Fruit fly (Drosophila melanogaster) whole organism, embryonic: Measurements from ENCODE around the gene CG15308.

Experiments used
- Adf1 ChIP-seq: fragments of 200-800 bp; sonication (Bioruptor generic); IDR thresholded peaks from 2 replicates; pipeline ENCODE4 v1.3.6; 2022; ENCODE audit warnings: missing biosample characterization, missing genetic modification characterization
- CG1024 ChIP-seq: fragments of 200-800 bp; sonication (Bioruptor generic); IDR thresholded peaks from 2 replicates; pipeline ENCODE4 v1.3.6; 2022; ENCODE audit warnings: missing biosample characterization, missing genetic modification characterization
- CG10654 ChIP-seq: fragments of 200-800 bp; sonication (Bioruptor generic); optimal IDR thresholded peaks from 2 replicates; lab custom pipeline; 2016; ENCODE audit warnings: missing biosample characterization, missing genetic modification characterization
- CG10959 ChIP-seq: fragments of 200-800 bp; sonication (Bioruptor generic); IDR thresholded peaks from 2 replicates; pipeline ENCODE4 v1.3.6; 2022; ENCODE audit warnings: missing biosample characterization, missing genetic modification characterization
- CG11504 ChIP-seq: fragments of 200-800 bp; sonication (Bioruptor generic); optimal IDR thresholded peaks from 3 replicates; lab custom pipeline; 2019; ENCODE audit warnings: missing biosample characterization, mild to moderate bottlenecking, missing genetic modification characterization, moderate library complexity
- CG14050 ChIP-seq: fragments of 200-800 bp; sonication (Bioruptor generic); IDR thresholded peaks from 3 replicates; pipeline ENCODE4 v1.3.6; 2022; ENCODE audit warnings: missing biosample characterization, missing genetic modification characterization
- CG14441 ChIP-seq: fragments of 200-800 bp; sonication (Bioruptor generic); IDR thresholded peaks from 2 replicates; pipeline ENCODE4 v1.3.6; 2022; ENCODE audit warnings: missing biosample characterization, missing genetic modification characterization
- CG17186 ChIP-seq: fragments of 200-800 bp; sonication (Bioruptor generic); optimal IDR thresholded peaks from 3 replicates; lab custom pipeline; 2017; ENCODE audit warnings: missing biosample characterization, missing genetic modification reagents, missing genetic modification characterization
- CG1832 ChIP-seq: fragments of 200-800 bp; sonication (Bioruptor generic); optimal IDR thresholded peaks from 2 replicates; lab custom pipeline; 2017; ENCODE audit warnings: missing biosample characterization, mild to moderate bottlenecking, missing genetic modification characterization, inconsistent platforms
- CG2120 ChIP-seq: fragments of 200-800 bp; sonication (Bioruptor generic); optimal IDR thresholded peaks from 3 replicates; lab custom pipeline; 2016; ENCODE audit warnings: missing biosample characterization, missing genetic modification characterization
- CG31365 ChIP-seq: fragments of 200-800 bp; sonication (Bioruptor generic); optimal IDR thresholded peaks from 2 replicates; lab custom pipeline; 2018; ENCODE audit warnings: missing biosample characterization, mild to moderate bottlenecking, missing genetic modification characterization
- CG8388 ChIP-seq: fragments of 200-800 bp; sonication (Bioruptor generic); optimal IDR thresholded peaks from 2 replicates; lab custom pipeline; 2019; ENCODE audit warnings: missing biosample characterization, mild to moderate bottlenecking, missing genetic modification characterization, moderate library complexity
- Deaf1 ChIP-seq: fragments of 200-800 bp; optimal IDR thresholded peaks from 3 replicates; lab custom pipeline; 2019; ENCODE audit warnings: missing biosample characterization, mild to moderate bottlenecking, missing genetic modification characterization, moderate library complexity
- Dref ChIP-seq: fragments of 200-800 bp; sonication (Bioruptor generic); IDR thresholded peaks from 2 replicates; pipeline ENCODE4 v1.3.6; 2022; ENCODE audit warnings: missing biosample characterization, missing genetic modification characterization
- Drgx ChIP-seq: fragments of 200-800 bp; sonication (Bioruptor generic); IDR thresholded peaks from 2 replicates; pipeline ENCODE4 v1.3.6; 2022; ENCODE audit warnings: missing biosample characterization, missing genetic modification characterization
- E2f2 ChIP-seq: fragments of 200-800 bp; sonication (Bioruptor generic); IDR thresholded peaks from 2 replicates; pipeline ENCODE4 v1.3.6; 2022; ENCODE audit warnings: missing biosample characterization, missing genetic modification characterization
- Ets65A ChIP-seq: fragments of 200-800 bp; sonication (Bioruptor generic); peaks from one replicate; lab custom pipeline; 2016; ENCODE audit warnings: missing biosample characterization, missing genetic modification characterization
- HLH3B ChIP-seq: fragments of 200-800 bp; sonication (Bioruptor generic); IDR thresholded peaks from 2 replicates; pipeline ENCODE4 v1.3.6; 2022; ENCODE audit warnings: missing biosample characterization, missing genetic modification characterization
- HLH54F ChIP-seq: fragments of 200-800 bp; sonication (Bioruptor generic); optimal IDR thresholded peaks from 3 replicates; lab custom pipeline; 2016; ENCODE audit warnings: missing biosample characterization, missing genetic modification characterization
- HmgZ ChIP-seq: fragments of 200-800 bp; sonication (Bioruptor generic); optimal IDR thresholded peaks from 2 replicates; lab custom pipeline; 2018; ENCODE audit warnings: missing biosample characterization, mild to moderate bottlenecking, missing genetic modification characterization
- Hr3 ChIP-seq: fragments of 200-800 bp; sonication (Bioruptor generic); optimal IDR thresholded peaks from 3 replicates; lab custom pipeline; 2016; ENCODE audit warnings: missing biosample characterization, missing genetic modification characterization
- MBD-R2 ChIP-seq: fragments of 200-800 bp; sonication (Bioruptor generic); IDR thresholded peaks from 2 replicates; pipeline ENCODE4 v1.3.6; 2022; ENCODE audit warnings: missing biosample characterization, missing genetic modification characterization
- Max ChIP-seq: fragments of 200-800 bp; sonication (Bioruptor generic); optimal IDR thresholded peaks from 2 replicates; lab custom pipeline; 2016; ENCODE audit warnings: missing biosample characterization, mild to moderate bottlenecking, missing genetic modification characterization
- Med ChIP-seq: fragments of 200-800 bp; sonication (Bioruptor generic); peaks from one replicate; lab custom pipeline; 2016; ENCODE audit warnings: missing biosample characterization, missing genetic modification characterization, mild to moderate bottlenecking, inconsistent platforms, moderate library complexity
- Meics ChIP-seq: fragments of 200-800 bp; sonication (Bioruptor generic); optimal IDR thresholded peaks from 2 replicates; lab custom pipeline; 2017; ENCODE audit warnings: missing biosample characterization, mild to moderate bottlenecking, missing genetic modification characterization
- Ptx1 ChIP-seq: fragments of 200-800 bp; sonication (Bioruptor generic); IDR thresholded peaks from 2 replicates; pipeline ENCODE4 v1.3.6; 2022; ENCODE audit warnings: missing biosample characterization, missing genetic modification characterization
- Rfx ChIP-seq: fragments of 200-800 bp; sonication (Bioruptor generic); IDR thresholded peaks from 2 replicates; pipeline ENCODE4 v1.3.6; 2022; ENCODE audit warnings: missing biosample characterization, missing genetic modification characterization
- Sox102F ChIP-seq: fragments of 200-800 bp; sonication (Bioruptor generic); optimal IDR thresholded peaks from 2 replicates; lab custom pipeline; 2018; ENCODE audit warnings: missing biosample characterization, mild to moderate bottlenecking, missing genetic modification characterization, moderate library complexity
- Trl ChIP-seq, 3 experiments: fragments of >200 bp in 2 of 3; fragments of 200-800 bp in 1 of 3; sonication (Bioruptor generic) in 1 of 3; optimal IDR thresholded peaks; 2 replicates in 1 of 3; 3 replicates in 2 of 3; lab custom pipeline; 2016 to 2017; ENCODE audit warnings: missing biosample characterization in 1 of 3, missing genetic modification characterization in 1 of 3
- Xbp1 ChIP-seq: fragments of 200-800 bp; sonication (Bioruptor generic); optimal IDR thresholded peaks from 3 replicates; lab custom pipeline; 2016; ENCODE audit warnings: missing biosample characterization, mild to moderate bottlenecking, missing genetic modification characterization
- Xrp1 ChIP-seq: fragments of 200-800 bp; sonication (Bioruptor generic); IDR thresholded peaks from 2 replicates; pipeline ENCODE4 v1.3.6; 2022; ENCODE audit warnings: missing biosample characterization, missing genetic modification characterization
- YL-1 ChIP-seq: fragments of 200-800 bp; sonication (Bioruptor generic); optimal IDR thresholded peaks from 3 replicates; lab custom pipeline; 2017; ENCODE audit warnings: missing biosample characterization, mild to moderate bottlenecking, missing genetic modification characterization
- abd-A ChIP-seq: fragments of 200-800 bp; sonication (Bioruptor generic); optimal IDR thresholded peaks from 3 replicates; lab custom pipeline; 2019; ENCODE audit warnings: missing biosample characterization, mild to moderate bottlenecking, missing genetic modification characterization, moderate library complexity
- ara ChIP-seq: fragments of 200-800 bp; sonication (Bioruptor generic); IDR thresholded peaks from 2 replicates; pipeline ENCODE4 v1.3.6; 2022; ENCODE audit warnings: missing biosample characterization, missing genetic modification characterization
- bsh ChIP-seq, 2 experiments: fragments of 200-800 bp; sonication (Bioruptor generic); optimal IDR thresholded peaks; 2 replicates each; lab custom pipeline; 2017 to 2018; ENCODE audit warnings: mild to moderate bottlenecking in 2 of 2, missing biosample characterization in 2 of 2, missing genetic modification characterization in 2 of 2, moderate library complexity in 1 of 2
- cg ChIP-seq: fragments of 200-800 bp; sonication (Bioruptor generic); optimal IDR thresholded peaks from 3 replicates; lab custom pipeline; 2019; ENCODE audit warnings: missing biosample characterization, mild to moderate bottlenecking, missing genetic modification characterization, moderate library complexity
- crol ChIP-seq: fragments of 200-800 bp; sonication (Bioruptor generic); IDR thresholded peaks from 2 replicates; pipeline ENCODE4 v1.3.6; 2022; ENCODE audit warnings: missing biosample characterization, missing genetic modification characterization
- dan ChIP-seq: fragments of 200-800 bp; sonication (Bioruptor generic); IDR thresholded peaks from 2 replicates; pipeline ENCODE4 v1.3.6; 2022; ENCODE audit warnings: missing biosample characterization, missing genetic modification characterization
- dmrt99B ChIP-seq: fragments of 200-800 bp; sonication (Bioruptor generic); optimal IDR thresholded peaks from 2 replicates; lab custom pipeline; 2018; ENCODE audit warnings: missing biosample characterization, mild to moderate bottlenecking, missing genetic modification characterization, moderate library complexity
- ewg ChIP-seq: fragments of 200-800 bp; sonication (Bioruptor generic); optimal IDR thresholded peaks from 3 replicates; lab custom pipeline; 2017; ENCODE audit warnings: mild to moderate bottlenecking, missing biosample characterization, missing genetic modification reagents, missing genetic modification characterization
- gem ChIP-seq: fragments of 200-800 bp; sonication (Bioruptor generic); optimal IDR thresholded peaks from 2 replicates; lab custom pipeline; 2019; ENCODE audit warnings: missing biosample characterization, mild to moderate bottlenecking, missing genetic modification characterization, moderate library complexity
- gsb-n ChIP-seq: fragments of 200-800 bp; sonication (Bioruptor generic); optimal IDR thresholded peaks from 3 replicates; lab custom pipeline; 2018; ENCODE audit warnings: missing biosample characterization, mild to moderate bottlenecking, missing genetic modification characterization
- h ChIP-seq: fragments of >200 bp; optimal IDR thresholded peaks from 2 replicates; lab custom pipeline; 2017
- insv ChIP-seq, 2 experiments: fragments of 200-800 bp; sonication (Bioruptor generic); optimal IDR thresholded peaks; 3 replicates each; lab custom pipeline; 2016 to 2018; ENCODE audit warnings: missing biosample characterization in 2 of 2, missing genetic modification characterization in 2 of 2
- lab ChIP-seq: fragments of 200-800 bp; sonication (Bioruptor generic); optimal IDR thresholded peaks from 3 replicates; lab custom pipeline; 2017; ENCODE audit warnings: missing biosample characterization, missing genetic modification characterization, mild to moderate bottlenecking, moderate library complexity, missing genetic modification reagents
- pfk ChIP-seq: fragments of 200-800 bp; sonication (Bioruptor generic); optimal IDR thresholded peaks from 2 replicates; lab custom pipeline; 2018; ENCODE audit warnings: missing biosample characterization, mild to moderate bottlenecking, missing genetic modification characterization, moderate library complexity
- row ChIP-seq: fragments of 200-800 bp; sonication (Bioruptor generic); IDR thresholded peaks from 3 replicates; pipeline ENCODE4 v1.3.6; 2022; ENCODE audit warnings: missing biosample characterization, missing genetic modification characterization
- sens ChIP-seq: fragments of 200-800 bp; sonication (Bioruptor generic); peaks from one replicate; lab custom pipeline; 2016; ENCODE audit warnings: missing biosample characterization, missing genetic modification characterization
- sqz ChIP-seq: fragments of 200-800 bp; sonication (Bioruptor generic); optimal IDR thresholded peaks from 3 replicates; lab custom pipeline; 2018; ENCODE audit warnings: missing biosample characterization, mild to moderate bottlenecking, missing genetic modification characterization
- tgo ChIP-seq: fragments of 200-800 bp; sonication (Bioruptor generic); IDR thresholded peaks from 3 replicates; pipeline ENCODE4 v1.3.6; 2022; ENCODE audit warnings: missing biosample characterization, missing genetic modification characterization

The CG15308 gene

dm6 chrX:10261172-10261571, 42.2 kb upstream of the CG15308 start:
- TF ChIP-seq Trl (optimal IDR thresholded peaks at IDR 0.05; lab: Kevin White, UChicago) = peak in 1 of 2 experiments; percentile 18
- TF ChIP-seq Trl (GFP tag; optimal IDR thresholded peaks at IDR 0.05; lab: Kevin White, UChicago) = no peak
- TF ChIP-seq Drgx (GFP tag; lab: Robert Waterston, UW) = 0 out of 2 replicates have a peak, but pooled peaks have one; percentile 11
- TF ChIP-seq Med (GFP tag; lab: Kevin White, UChicago) = peak; percentile 39
- 0 out of 2 replicates have a peak, but pooled peaks have one; percentile 18 for TF ChIP-seq Dref
- peak; percentile 17 for TF ChIP-seq Ets65A (GFP tag; lab: Kevin White, UChicago)
- peak; percentile 7 for TF ChIP-seq sens (GFP tag; lab: Kevin White, UChicago)
- no peak for TF ChIP-seq insv (GFP tag; optimal IDR thresholded peaks at IDR 0.05; lab: Kevin White, UChicago)
- peak; percentile 16 for TF ChIP-seq ewg (GFP tag; lab: Kevin White, UChicago)
- TF ChIP-seq CG1832 (GFP tag; lab: Kevin White, UChicago) = no peak
- no peak for TF ChIP-seq E2f2
- TF ChIP-seq CG10654 (GFP tag; lab: Kevin White, UChicago) = no peak
- peak; percentile 64 for TF ChIP-seq Deaf1 (tag; lab: Kevin White, UChicago)
- no peak for TF ChIP-seq MBD-R2 (GFP tag; lab: Robert Waterston, UW)
- no peak for TF ChIP-seq CG11504 (tag; lab: Kevin White, UChicago)
- no peak for TF ChIP-seq gem (tag; lab: Kevin White, UChicago)
- TF ChIP-seq Adf1 (GFP tag; lab: Robert Waterston, UW) = peak; percentile 80
- no peak for TF ChIP-seq sqz (GFP tag; lab: Kevin White, UChicago)
- TF ChIP-seq Max (GFP tag; lab: Kevin White, UChicago) = no peak
- no peak for TF ChIP-seq ara (GFP tag; lab: Robert Waterston, UW)
- TF ChIP-seq CG31365 (tag; lab: Kevin White, UChicago) = peak; percentile 77
- TF ChIP-seq HLH54F (GFP tag; lab: Kevin White, UChicago) = no peak
- no peak for TF ChIP-seq bsh (GFP tag; optimal IDR thresholded peaks at IDR 0.05; lab: Kevin White, UChicago)
- peak; percentile 32; the same call in 1 of the 2 replicates for TF ChIP-seq crol
- no peak for TF ChIP-seq gsb-n
- no peak for TF ChIP-seq Hr3 (GFP tag; lab: Kevin White, UChicago)
- TF ChIP-seq, all 482 proteins: peak for 11

- TF ChIP-seq HmgZ (tag; lab: Kevin White, UChicago) (no peak), Xbp1 (GFP tag; lab: Kevin White, UChicago) (no peak), abd-A (tag; lab: Kevin White, UChicago) (no peak), row (GFP tag; lab: Robert Waterston, UW) (peak; percentile 52; the same call in 2 of the 3 replicates), HLH3B (GFP tag; lab: Robert Waterston, UW) (no peak), lab (GFP tag; lab: Kevin White, UChicago) (peak; percentile 25), cg (GFP tag; lab: Kevin White, UChicago) (no peak), dan (GFP tag; lab: Robert Waterston, UW) (no peak), Meics (GFP tag; lab: Kevin White, UChicago) (peak; percentile 16), pfk (GFP tag; lab: Kevin White, UChicago) (no peak), CG14441 (no peak), CG1024 (GFP tag; lab: Robert Waterston, UW) (no peak), CG2120 (peak; percentile 26), tgo (0 out of 3 replicates have a peak, but pooled peaks have one; percentile 29), CG10959 (GFP tag; lab: Robert Waterston, UW) (no peak), MBD-R2 (GFP tag; lab: Robert Waterston, UW) (no peak), Med (GFP tag; lab: Kevin White, UChicago) (peak; percentile 82), dmrt99B (tag; lab: Kevin White, UChicago) (peak; percentile 51), sens (GFP tag; lab: Kevin White, UChicago) (no peak), Sox102F (peak; percentile 7), CG17186 (GFP tag; lab: Kevin White, UChicago) (no peak), h (lab: Kevin White, UChicago) (no peak), Ptx1 (GFP tag; lab: Robert Waterston, UW) (0 out of 2 replicates have a peak, but pooled peaks have one; percentile 20), CG8388 (GFP tag; lab: Kevin White, UChicago) (no peak), CG14050 (no peak), gsb-n (no peak), Rfx (GFP tag; lab: Robert Waterston, UW) (0 out of 2 replicates have a peak, but pooled peaks have one; percentile 21), Xrp1 (GFP tag; lab: Robert Waterston, UW) (no peak), YL-1 (GFP tag; lab: Kevin White, UChicago) (no peak)
Observed at dm6 chrX:10259524-10259923, 40.6 kb upstream of the CG15308 start.
